Fruit fly (Drosophila melanogaster): ENCODE data around the gene CG33700.

dm6 chr3L:9567748-9568147 lies 42.4 kb upstream of the CG33700 start:
- TF ChIP-seq CG3407 (GFP tag; optimal IDR thresholded peaks at IDR 0.05), result no peak
- no peak for TF ChIP-seq salm (tag; optimal IDR thresholded peaks at IDR 0.05)
- no peak for TF ChIP-seq CG9727 (GFP tag; optimal IDR thresholded peaks at IDR 0.05)
- TF ChIP-seq CG8281 (tag; optimal IDR thresholded peaks at IDR 0.05), result no peak

Data from whole organism, embryonic.